Worm (Caenorhabditis elegans) whole organism, L1 larva: ENCODE measurements around the gene irg-6.

Source experiments
- F16B12.6 ChIP-seq: fragments of 150-350 bp; optimal IDR thresholded peaks from 2 replicates; lab custom pipeline; 2014; ENCODE audit warnings: missing biosample characterization, missing genetic modification characterization
- aly-2 ChIP-seq: fragments of 150-350 bp; optimal IDR thresholded peaks from 2 replicates; lab custom pipeline; 2014; ENCODE audit warnings: missing biosample characterization, missing genetic modification characterization
- ceh-8 ChIP-seq: fragments of 200-800 bp; sonication (Bioruptor generic); optimal IDR thresholded peaks from 2 replicates; lab custom pipeline; 2018; ENCODE audit warnings: mild to moderate bottlenecking, missing genetic modification characterization, moderate library complexity, missing compliant biosample characterization
- ceh-82 ChIP-seq, 3 experiments: fragments of 150-350 bp in 1 of 3; sonication (generic microtip) in 2 of 3; optimal IDR thresholded peaks; 2 replicates each; lab custom pipeline; 2014 to 2017; ENCODE audit warnings: missing biosample characterization in 3 of 3, missing genetic modification characterization in 3 of 3
- dpl-1 ChIP-seq, 3 experiments: fragments of 150-350 bp in 2 of 3; sonication (generic microtip) in 1 of 3; optimal IDR thresholded peaks; 2 replicates each; lab custom pipeline; 2014 to 2017; ENCODE audit warnings: missing biosample characterization in 3 of 3, missing genetic modification characterization in 3 of 3, missing genetic modification reagents in 3 of 3
- efl-1 ChIP-seq, 4 experiments: fragments of 150-350 bp; optimal IDR thresholded peaks in 3 of 4; peaks in 1 of 4; 1 replicate in 1 of 4; 2 replicates in 3 of 4; lab custom pipeline; 2014; ENCODE audit warnings: missing biosample characterization in 2 of 4, missing genetic modification characterization in 2 of 4, missing genetic modification reagents in 2 of 4
- efl-3 ChIP-seq: fragments of 200-800 bp; sonication (Bioruptor generic); optimal IDR thresholded peaks from 2 replicates; lab custom pipeline; 2018; ENCODE audit warnings: mild to moderate bottlenecking, missing genetic modification characterization, missing compliant biosample characterization
- egl-13 ChIP-seq: sonication (generic microtip); optimal IDR thresholded peaks from 2 replicates; lab custom pipeline; 2016; ENCODE audit warnings: missing genotype, missing genetic modification reagents, missing genetic modification characterization, missing compliant biosample characterization
- elt-2 ChIP-seq: sonication (generic microtip); optimal IDR thresholded peaks from 2 replicates; lab custom pipeline; 2016; ENCODE audit warnings: missing genetic modification characterization, mild to moderate bottlenecking, inconsistent platforms, missing compliant biosample characterization, missing genetic modification reagents
- elt-3 ChIP-seq, 6 experiments: fragments of 150-350 bp in 1 of 6; sonication (generic microtip); optimal IDR thresholded peaks; 2 replicates each; lab custom pipeline; 2017 to 2018; ENCODE audit warnings: missing biosample characterization in 6 of 6, missing genetic modification characterization in 6 of 6, inconsistent platforms in 1 of 6
- fkh-4 ChIP-seq: sonication (generic microtip); optimal IDR thresholded peaks from 2 replicates; lab custom pipeline; 2016; ENCODE audit warnings: missing compliant biosample characterization, missing genetic modification characterization, borderline replicate concordance
- fkh-8 ChIP-seq: sonication (generic microtip); optimal IDR thresholded peaks from 2 replicates; lab custom pipeline; 2016; ENCODE audit warnings: mild to moderate bottlenecking, missing genetic modification characterization, missing compliant biosample characterization
- grh-1 ChIP-seq: fragments of 200-800 bp; sonication (Bioruptor generic); IDR thresholded peaks from 2 replicates; pipeline ENCODE4 v1.3.6; 2022; ENCODE audit warnings: missing genetic modification reagents, missing genetic modification characterization, missing compliant biosample characterization
- hlh-17 ChIP-seq: fragments of 200-800 bp; sonication (Bioruptor generic); optimal IDR thresholded peaks from 2 replicates; lab custom pipeline; 2018; ENCODE audit warnings: missing genetic modification characterization, mild to moderate bottlenecking, missing compliant biosample characterization, moderate library complexity, borderline replicate concordance
- hlh-4 ChIP-seq: sonication (generic microtip); optimal IDR thresholded peaks from 2 replicates; lab custom pipeline; 2016; ENCODE audit warnings: mild to moderate bottlenecking, missing genetic modification characterization, missing compliant biosample characterization
- irx-1 ChIP-seq: sonication (generic microtip); optimal IDR thresholded peaks from 2 replicates; lab custom pipeline; 2016; ENCODE audit warnings: missing genetic modification characterization, missing compliant biosample characterization
- jun-1 ChIP-seq: fragments of 150-350 bp; optimal IDR thresholded peaks from 2 replicates; lab custom pipeline; 2014; ENCODE audit warnings: missing biosample characterization, missing genetic modification reagents, missing genetic modification characterization
- lin-15B ChIP-seq: fragments of 150-350 bp; sonication (generic microtip); optimal IDR thresholded peaks from 3 replicates; lab custom pipeline; 2014; ENCODE audit warnings: missing biosample characterization, missing genetic modification characterization
- lin-39 ChIP-seq: fragments of 150-350 bp; optimal IDR thresholded peaks from 2 replicates; lab custom pipeline; 2014; ENCODE audit warnings: missing biosample characterization, missing genetic modification reagents, missing genetic modification characterization
- lir-3 ChIP-seq: sonication (generic microtip); optimal IDR thresholded peaks from 2 replicates; lab custom pipeline; 2016; ENCODE audit warnings: mild to moderate bottlenecking, missing genetic modification characterization, moderate library complexity, missing compliant biosample characterization; ENCODE audit not compliant: poor library complexity
- mab-9 ChIP-seq: fragments of 200-800 bp; sonication (Bioruptor generic); IDR thresholded peaks from 2 replicates; pipeline ENCODE4 v1.3.6; 2022; ENCODE audit warnings: missing genetic modification reagents, missing genetic modification characterization, missing compliant biosample characterization
- mef-2 ChIP-seq: fragments of 150-350 bp; optimal IDR thresholded peaks from 2 replicates; lab custom pipeline; 2014; ENCODE audit warnings: missing biosample characterization, missing genetic modification characterization
- nhr-12 ChIP-seq: sonication (generic microtip); optimal IDR thresholded peaks from 2 replicates; lab custom pipeline; 2017; ENCODE audit warnings: missing biosample characterization, missing genetic modification characterization
- nhr-19 ChIP-seq: fragments of 200-800 bp; sonication (Bioruptor generic); conservative IDR thresholded peaks from 2 replicates; pipeline ENCODE4 v1.3.6; 2022; ENCODE audit warnings: missing genetic modification characterization, missing compliant biosample characterization
- nhr-20 ChIP-seq: sonication (generic microtip); optimal IDR thresholded peaks from 2 replicates; lab custom pipeline; 2016; ENCODE audit warnings: mild to moderate bottlenecking, missing genetic modification characterization, missing compliant biosample characterization
- nhr-28 ChIP-seq: fragments of 150-350 bp; optimal IDR thresholded peaks from 2 replicates; lab custom pipeline; 2014; ENCODE audit warnings: missing biosample characterization, missing genetic modification characterization
- nhr-47 ChIP-seq: sonication (generic microtip); optimal IDR thresholded peaks from 2 replicates; lab custom pipeline; 2016; ENCODE audit warnings: mild to moderate bottlenecking, missing genetic modification characterization, moderate library complexity, missing compliant biosample characterization
- nhr-76 ChIP-seq: sonication (generic microtip); optimal IDR thresholded peaks from 2 replicates; lab custom pipeline; 2017; ENCODE audit warnings: missing biosample characterization, missing genetic modification characterization
- nhr-84 ChIP-seq: sonication (generic microtip); optimal IDR thresholded peaks from 2 replicates; lab custom pipeline; 2017; ENCODE audit warnings: missing biosample characterization, missing genetic modification characterization
- nhr-85 ChIP-seq: sonication (generic microtip); peaks from one replicate; lab custom pipeline; 2016; ENCODE audit warnings: missing genetic modification characterization, inconsistent platforms, missing compliant biosample characterization
- pag-3 ChIP-seq: sonication (generic microtip); optimal IDR thresholded peaks from 2 replicates; lab custom pipeline; 2017; ENCODE audit warnings: missing genetic modification characterization, mild to moderate bottlenecking, missing compliant biosample characterization, antibody characterized with exemption, borderline replicate concordance; ENCODE audit not compliant: insufficient read depth
- rnt-1 ChIP-seq: sonication (generic microtip); optimal IDR thresholded peaks from 2 replicates; lab custom pipeline; 2016; ENCODE audit warnings: mild to moderate bottlenecking, missing genetic modification characterization, moderate library complexity, missing compliant biosample characterization
- skn-1 ChIP-seq: fragments of 150-350 bp; optimal IDR thresholded peaks from 2 replicates; lab custom pipeline; 2014; ENCODE audit warnings: missing biosample characterization, missing genetic modification characterization
- sox-4 ChIP-seq: sonication (generic microtip); optimal IDR thresholded peaks from 2 replicates; lab custom pipeline; 2016; ENCODE audit warnings: missing genetic modification characterization, missing compliant biosample characterization
- swsn-7 ChIP-seq: sonication (generic microtip); optimal IDR thresholded peaks from 2 replicates; lab custom pipeline; 2016; ENCODE audit warnings: missing genetic modification characterization, missing compliant biosample characterization
- unc-86 ChIP-seq: sonication (generic microtip); optimal IDR thresholded peaks from 2 replicates; lab custom pipeline; 2016; ENCODE audit warnings: missing genetic modification characterization, missing compliant biosample characterization
- vab-15 ChIP-seq: sonication (generic microtip); optimal IDR thresholded peaks from 2 replicates; lab custom pipeline; 2017; ENCODE audit warnings: missing genotype, mild to moderate bottlenecking, missing genetic modification characterization, missing compliant biosample characterization
- ztf-11 ChIP-seq, 2 experiments: sonication (generic microtip); optimal IDR thresholded peaks; 2 replicates each; lab custom pipeline; 2016 to 2017; ENCODE audit warnings: missing genetic modification characterization in 2 of 2, missing biosample characterization in 1 of 2, missing compliant biosample characterization in 1 of 2

irg-6 gene

ce11 chrIV:12914532-12915019 is at the start of gene irg-6:
Gene irg-6 (minus strand): TSS chrIV:12914969.
- no peak for TF ChIP-seq grh-1 (GFP tag; lab: Robert Waterston, UW)
- no peak for TF ChIP-seq sox-4 (tag; lab: Kevin White, UChicago)
- TF ChIP-seq elt-2, result no peak
- TF ChIP-seq nhr-76 (tag; lab: Kevin White, UChicago), result no peak
- no peak for TF ChIP-seq lir-3 (tag; lab: Kevin White, UChicago)
- TF ChIP-seq nhr-19 (GFP tag; lab: Robert Waterston, UW), result no peak
- peak; percentile 0 for TF ChIP-seq nhr-85 (tag; lab: Kevin White, UChicago)

DNA sequence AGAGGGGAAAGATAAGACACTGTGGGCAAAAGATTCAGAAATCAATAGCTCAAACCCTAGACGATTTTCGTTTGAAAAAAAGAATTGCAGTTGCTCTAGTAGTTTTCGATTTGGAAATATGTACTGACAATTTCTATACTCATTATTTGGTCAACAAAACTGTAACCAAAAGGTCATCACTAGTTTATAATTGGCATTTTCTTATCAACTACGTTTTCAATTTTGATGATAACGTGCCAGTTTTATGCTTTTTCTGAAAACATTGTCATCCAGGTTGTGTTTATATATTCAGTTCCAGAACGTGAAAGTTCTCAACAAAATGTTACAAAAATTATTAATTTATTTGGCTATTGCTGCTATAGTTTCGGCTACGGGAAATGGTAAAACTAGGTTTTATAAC is 47.8 kb upstream of the irg-6 start, which contains the start of gene F55G11.8:
F55G11.8 (plus strand) TSS at position 245 of the 400 bp plus-strand sequence.
- peak; percentile 65 for TF ChIP-seq elt-2
- TF ChIP-seq hlh-17 (GFP tag; lab: Kevin White, UChicago), result no peak

- TF ChIP-seq egl-13 (tag; lab: Kevin White, UChicago) (no peak), aly-2 (no peak), efl-1 (optimal IDR thresholded peaks at IDR 0.05; lab: Kevin White, UChicago) (no peak), efl-1 (GFP tag; optimal IDR thresholded peaks at IDR 0.05 in 1 of 2; lab: Kevin White, UChicago) (peak in 1 of 2 experiments; percentile 56), hlh-4 (no peak)
Observed at ce11 chrIV:12960136-12960535, 45.4 kb upstream of the irg-6 start, which contains the start of gene F55G11.7. Gene F55G11.7 (plus strand): TSS chrIV:12960436.

ce11 chrIV:12957730-12958129 is 43.0 kb upstream of the irg-6 start, which contains the start of gene F55G11.6:
Gene F55G11.6 (plus strand): TSS chrIV:12958030.
- no peak for TF ChIP-seq lin-39
- no peak for TF ChIP-seq ztf-11 (tag; optimal IDR thresholded peaks at IDR 0.05; lab: Kevin White, UChicago)
- no peak for TF ChIP-seq unc-86
- TF ChIP-seq fkh-8, result no peak
- TF ChIP-seq mab-9, result no peak
- TF ChIP-seq swsn-7, result no peak
- TF ChIP-seq hlh-17 (GFP tag; lab: Kevin White, UChicago), result no peak
- no peak for TF ChIP-seq elt-3 (tag; optimal IDR thresholded peaks at IDR 0.05; lab: Kevin White, UChicago)
- no peak for TF ChIP-seq skn-1 (tag; lab: Kevin White, UChicago)
- TF ChIP-seq F16B12.6 (tag; lab: Kevin White, UChicago), result no peak

ce11 chrIV:12948470-12948869 is 33.7 kb upstream of the irg-6 start, which contains the start of gene F55G11.10:
Gene F55G11.10 (plus strand): TSS chrIV:12948770.
- TF ChIP-seq lir-3 (tag; lab: Kevin White, UChicago) (no peak), ceh-82 (tag; optimal IDR thresholded peaks at IDR 0.05; lab: Kevin White, UChicago) (no peak), grh-1 (GFP tag; lab: Robert Waterston, UW) (no peak), efl-3 (no peak), mef-2 (no peak), pag-3 (tag; lab: Kevin White, UChicago) (no peak), ztf-11 (tag; optimal IDR thresholded peaks at IDR 0.05; lab: Kevin White, UChicago) (no peak), nhr-84 (tag; lab: Kevin White, UChicago) (no peak), dpl-1 (GFP tag; optimal IDR thresholded peaks at IDR 0.05; lab: Kevin White, UChicago) (no peak), mab-9 (no peak), ceh-8 (GFP tag; lab: Kevin White, UChicago) (no peak), vab-15 (tag; lab: Kevin White, UChicago) (no peak), nhr-20 (no peak)

DNA sequence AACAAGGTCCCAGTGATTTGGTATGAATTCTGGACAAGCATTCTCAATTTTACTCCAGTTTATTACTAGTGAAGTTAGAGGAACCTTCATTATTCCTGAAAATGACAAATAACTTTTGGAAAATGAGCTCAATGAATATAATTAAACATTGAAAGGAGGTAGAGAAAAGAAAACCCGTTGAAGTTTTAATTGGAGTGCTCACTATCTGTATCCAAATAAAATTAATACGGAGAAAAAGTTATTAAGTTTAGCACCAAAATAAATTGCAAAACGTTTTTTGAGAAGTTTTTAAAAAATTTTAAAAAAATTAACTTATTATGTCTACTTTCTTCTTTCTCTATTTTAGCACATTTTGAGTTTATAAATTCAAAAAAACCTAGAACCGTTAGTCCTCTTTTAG is 31.7 kb upstream of the irg-6 start, which contains the start of gene F55G11.1:
F55G11.1 (minus strand) TSS at position 101 of the 400 bp plus-strand sequence.
- TF ChIP-seq rnt-1 (tag; lab: Kevin White, UChicago) (no peak), jun-1 (no peak), irx-1 (tag; lab: Kevin White, UChicago) (no peak), dpl-1 (GFP tag; optimal IDR thresholded peaks at IDR 0.05; lab: Kevin White, UChicago) (no peak), nhr-28 (no peak), lin-15B (tag; lab: Kevin White, UChicago) (no peak), hlh-17 (GFP tag; lab: Kevin White, UChicago) (no peak), fkh-4 (no peak), nhr-47 (tag; lab: Kevin White, UChicago) (no peak), nhr-12 (tag; lab: Kevin White, UChicago) (no peak)
